Worm (Caenorhabditis elegans) whole organism, L2 larva: ENCODE results near the gene F35A5.8.

Experiments
- C34F6.9 ChIP-seq: fragments of 150-350 bp; optimal IDR thresholded peaks from 2 replicates; lab custom pipeline; 2014; ENCODE audit warnings: missing biosample characterization, missing genetic modification characterization
- F13H6.1 ChIP-seq: sonication (generic microtip); optimal IDR thresholded peaks from 2 replicates; lab custom pipeline; 2016; ENCODE audit warnings: missing genetic modification characterization, missing compliant biosample characterization
- R02D3.7 ChIP-seq: fragments of 150-350 bp; optimal IDR thresholded peaks from 2 replicates; lab custom pipeline; 2014; ENCODE audit warnings: missing biosample characterization, missing genetic modification characterization
- ZK546.5 ChIP-seq: sonication (generic microtip); optimal IDR thresholded peaks from 2 replicates; lab custom pipeline; 2017; ENCODE audit warnings: missing biosample characterization, missing genetic modification characterization
- alr-1 ChIP-seq: fragments of 150-350 bp; optimal IDR thresholded peaks from 2 replicates; lab custom pipeline; 2014; ENCODE audit warnings: missing biosample characterization, missing genetic modification characterization
- aly-2 ChIP-seq: fragments of 150-350 bp; optimal IDR thresholded peaks from 2 replicates; lab custom pipeline; 2014; ENCODE audit warnings: missing biosample characterization, missing genetic modification characterization
- ama-1 ChIP-seq: fragments of 150-350 bp; optimal IDR thresholded peaks from 2 replicates; lab custom pipeline; 2018; ENCODE audit warnings: inconsistent platforms
- ceh-16 ChIP-seq: fragments of 150-350 bp; optimal IDR thresholded peaks from 2 replicates; lab custom pipeline; 2014; ENCODE audit warnings: missing biosample characterization, missing genetic modification characterization
- ceh-82 ChIP-seq: fragments of 150-350 bp; optimal IDR thresholded peaks from 2 replicates; lab custom pipeline; 2014; ENCODE audit warnings: missing biosample characterization, missing genetic modification characterization
- crh-2 ChIP-seq: sonication (generic microtip); optimal IDR thresholded peaks from 2 replicates; lab custom pipeline; 2017; ENCODE audit warnings: missing biosample characterization, missing genetic modification characterization
- elt-1 ChIP-seq: fragments of 150-350 bp; optimal IDR thresholded peaks from 2 replicates; lab custom pipeline; 2014; ENCODE audit warnings: missing biosample characterization, missing genetic modification characterization
- elt-3 ChIP-seq: sonication (generic microtip); optimal IDR thresholded peaks from 2 replicates; lab custom pipeline; 2017; ENCODE audit warnings: missing biosample characterization, missing genetic modification characterization
- fos-1 ChIP-seq: fragments of 150-350 bp; optimal IDR thresholded peaks from 2 replicates; lab custom pipeline; 2014; ENCODE audit warnings: missing biosample characterization, missing genetic modification characterization
- gmeb-1 ChIP-seq: fragments of 150-350 bp; optimal IDR thresholded peaks from 2 replicates; lab custom pipeline; 2014; ENCODE audit warnings: missing biosample characterization, missing genetic modification characterization
- lin-11 ChIP-seq: fragments of 150-350 bp; sonication (generic microtip); optimal IDR thresholded peaks from 2 replicates; lab custom pipeline; 2014; ENCODE audit warnings: missing biosample characterization, missing genetic modification characterization, inconsistent platforms, mixed read lengths
- lin-13 ChIP-seq: fragments of 150-350 bp; optimal IDR thresholded peaks from 2 replicates; lab custom pipeline; 2014; ENCODE audit warnings: missing biosample characterization, missing genetic modification reagents, missing genetic modification characterization
- lsy-2 ChIP-seq, 2 experiments: fragments of 150-350 bp in 1 of 2; sonication (generic microtip) in 1 of 2; optimal IDR thresholded peaks; 2 replicates each; lab custom pipeline; 2014 to 2017; ENCODE audit warnings: missing biosample characterization in 2 of 2, missing genetic modification characterization in 2 of 2
- mab-5 ChIP-seq: fragments of 150-350 bp; optimal IDR thresholded peaks from 2 replicates; lab custom pipeline; 2014; ENCODE audit warnings: missing biosample characterization, missing genetic modification characterization
- mdl-1 ChIP-seq, 2 experiments: fragments of 150-350 bp in 1 of 2; sonication (generic microtip) in 1 of 2; optimal IDR thresholded peaks; 2 replicates each; lab custom pipeline; 2017; ENCODE audit warnings: missing biosample characterization in 2 of 2, missing genetic modification characterization in 2 of 2
- nhr-10 ChIP-seq: sonication (generic microtip); optimal IDR thresholded peaks from 2 replicates; lab custom pipeline; 2017; ENCODE audit warnings: missing biosample characterization, missing genetic modification characterization
- nhr-11 ChIP-seq: fragments of 150-350 bp; optimal IDR thresholded peaks from 2 replicates; lab custom pipeline; 2014; ENCODE audit warnings: missing biosample characterization, missing genetic modification characterization
- nhr-12 ChIP-seq: fragments of 150-350 bp; optimal IDR thresholded peaks from 2 replicates; lab custom pipeline; 2014; ENCODE audit warnings: missing biosample characterization, missing genetic modification characterization
- nhr-129 ChIP-seq: fragments of 150-350 bp; optimal IDR thresholded peaks from 2 replicates; lab custom pipeline; 2014; ENCODE audit warnings: missing biosample characterization, missing genetic modification characterization
- nhr-21 ChIP-seq: fragments of 150-350 bp; optimal IDR thresholded peaks from 2 replicates; lab custom pipeline; 2014; ENCODE audit warnings: missing biosample characterization, missing genetic modification characterization
- nhr-23 ChIP-seq: fragments of 150-350 bp; optimal IDR thresholded peaks from 2 replicates; lab custom pipeline; 2014; ENCODE audit warnings: missing biosample characterization, missing genetic modification reagents, missing genetic modification characterization
- nhr-237 ChIP-seq: fragments of 150-350 bp; optimal IDR thresholded peaks from 2 replicates; lab custom pipeline; 2014; ENCODE audit warnings: missing biosample characterization, missing genetic modification characterization
- nhr-25 ChIP-seq: fragments of 150-350 bp; sonication (generic microtip); optimal IDR thresholded peaks from 3 replicates; lab custom pipeline; 2014; ENCODE audit warnings: missing biosample characterization, missing genetic modification characterization
- nhr-6 ChIP-seq: fragments of 150-350 bp; optimal IDR thresholded peaks from 2 replicates; lab custom pipeline; 2014; ENCODE audit warnings: missing biosample characterization, missing genetic modification characterization
- nhr-77 ChIP-seq: fragments of 150-350 bp; optimal IDR thresholded peaks from 2 replicates; lab custom pipeline; 2014; ENCODE audit warnings: missing biosample characterization, missing genetic modification characterization
- peb-1 ChIP-seq: fragments of 150-350 bp; optimal IDR thresholded peaks from 2 replicates; lab custom pipeline; 2014; ENCODE audit warnings: missing biosample characterization, missing genetic modification characterization
- sem-4 ChIP-seq: fragments of 150-350 bp; optimal IDR thresholded peaks from 2 replicates; lab custom pipeline; 2014; ENCODE audit warnings: missing biosample characterization, missing genetic modification reagents, missing genetic modification characterization
- skn-1 ChIP-seq: sonication (generic microtip); optimal IDR thresholded peaks from 2 replicates; lab custom pipeline; 2017; ENCODE audit warnings: missing biosample characterization, missing genetic modification characterization
- sma-3 ChIP-seq: sonication (generic microtip); optimal IDR thresholded peaks from 2 replicates; lab custom pipeline; 2016; ENCODE audit warnings: missing genetic modification reagents, missing genetic modification characterization, missing compliant biosample characterization
- sma-9 ChIP-seq, 2 experiments: fragments of 150-350 bp in 1 of 2; sonication (generic microtip) in 1 of 2; optimal IDR thresholded peaks; 2 replicates each; lab custom pipeline; 2014 to 2016; ENCODE audit warnings: missing genetic modification characterization in 2 of 2, mild to moderate bottlenecking in 1 of 2, missing biosample characterization in 1 of 2, missing compliant biosample characterization in 1 of 2, missing genetic modification reagents in 1 of 2, moderate library complexity in 1 of 2
- snpc-4 ChIP-seq: fragments of 150-350 bp; optimal IDR thresholded peaks from 2 replicates; lab custom pipeline; 2014; ENCODE audit warnings: missing biosample characterization, missing genetic modification characterization
- unc-39 ChIP-seq: fragments of 150-350 bp; optimal IDR thresholded peaks from 2 replicates; lab custom pipeline; 2014; ENCODE audit warnings: missing biosample characterization, missing genetic modification characterization
- unc-62 ChIP-seq: fragments of 150-350 bp; optimal IDR thresholded peaks from 2 replicates; lab custom pipeline; 2014; ENCODE audit warnings: missing biosample characterization, missing genetic modification reagents, missing genetic modification characterization
- zag-1 ChIP-seq: fragments of 150-350 bp; optimal IDR thresholded peaks from 2 replicates; lab custom pipeline; 2014; ENCODE audit warnings: missing biosample characterization, missing genetic modification characterization
- ztf-11 ChIP-seq: sonication (generic microtip); optimal IDR thresholded peaks from 2 replicates; lab custom pipeline; 2017; ENCODE audit warnings: missing biosample characterization, missing genetic modification characterization
- ztf-4 ChIP-seq: fragments of 150-350 bp; optimal IDR thresholded peaks from 2 replicates; lab custom pipeline; 2014; ENCODE audit warnings: missing biosample characterization, missing genetic modification characterization

F35A5.8 gene

ce11 chrX:3832059-3832641, 28.9 kb upstream of the F35A5.8 start (continued):
- TF ChIP-seq unc-39 (tag; lab: Kevin White, UChicago), result no peak

- no peak for TF ChIP-seq nhr-10
- TF ChIP-seq skn-1, result no peak
- TF ChIP-seq snpc-4 (tag; lab: Kevin White, UChicago), result no peak
- no peak for TF ChIP-seq ceh-16 (tag; lab: Kevin White, UChicago)
- no peak for TF ChIP-seq unc-62 (GFP tag; lab: Kevin White, UChicago)
- no peak for TF ChIP-seq lsy-2 (tag; optimal IDR thresholded peaks at IDR 0.05; lab: Kevin White, UChicago)
- peak; percentile 2 for TF ChIP-seq nhr-129 (tag; lab: Kevin White, UChicago)
- no peak for TF ChIP-seq lin-11
Observed at ce11 chrX:3830872-3831271, 27.6 kb upstream of the F35A5.8 start.

ce11 chrX:3829605-3830004, 26.3 kb upstream of the F35A5.8 start:
- no peak for TF ChIP-seq ztf-4 (tag; lab: Kevin White, UChicago)
- peak; percentile 89 for TF ChIP-seq fos-1 (tag; lab: Kevin White, UChicago)
- no peak for TF ChIP-seq ama-1 (lab: Kevin White, UChicago)
- TF ChIP-seq ztf-11 (tag; lab: Kevin White, UChicago), result no peak
- TF ChIP-seq aly-2 (tag; lab: Kevin White, UChicago), result no peak
- TF ChIP-seq sma-9 (GFP tag; optimal IDR thresholded peaks at IDR 0.05; lab: Kevin White, UChicago), result peak; percentile 72
- no peak for TF ChIP-seq sma-9 (tag; optimal IDR thresholded peaks at IDR 0.05; lab: Kevin White, UChicago)
- TF ChIP-seq peb-1 (tag; lab: Kevin White, UChicago), result no peak
- TF ChIP-seq lin-13 (GFP tag; lab: Kevin White, UChicago), result no peak
- TF ChIP-seq F13H6.1 (tag; lab: Kevin White, UChicago), result peak; percentile 54
- no peak for TF ChIP-seq nhr-237 (tag; lab: Kevin White, UChicago)
- TF ChIP-seq skn-1, result peak; percentile 9
- no peak for TF ChIP-seq nhr-12 (tag; lab: Kevin White, UChicago)
- no peak for TF ChIP-seq elt-3 (tag; lab: Kevin White, UChicago)
- TF ChIP-seq nhr-11 (tag; lab: Kevin White, UChicago), result no peak
- TF ChIP-seq sem-4 (tag; lab: Kevin White, UChicago), result no peak
- no peak for TF ChIP-seq C34F6.9 (tag; lab: Kevin White, UChicago)
- peak; percentile 37 for TF ChIP-seq sma-3 (GFP tag; lab: Kevin White, UChicago)
- no peak for TF ChIP-seq R02D3.7
- no peak for TF ChIP-seq zag-1 (tag; lab: Kevin White, UChicago)
- peak in 1 of 2 experiments; percentile 32 for TF ChIP-seq lsy-2 (tag; optimal IDR thresholded peaks at IDR 0.05; lab: Kevin White, UChicago)
- no peak for TF ChIP-seq nhr-10
- TF ChIP-seq nhr-129 (tag; lab: Kevin White, UChicago), result peak; percentile 37
- peak; percentile 52 for TF ChIP-seq gmeb-1 (tag; lab: Kevin White, UChicago)
- no peak for TF ChIP-seq mdl-1 (tag; optimal IDR thresholded peaks at IDR 0.05; lab: Kevin White, UChicago)
- no peak for TF ChIP-seq ZK546.5
- peak; percentile 94 for TF ChIP-seq crh-2 (tag; lab: Kevin White, UChicago)
- TF ChIP-seq ceh-16 (tag; lab: Kevin White, UChicago), result no peak
- no peak for TF ChIP-seq snpc-4 (tag; lab: Kevin White, UChicago)
- no peak for TF ChIP-seq elt-1 (tag; lab: Kevin White, UChicago)
- TF ChIP-seq, all 48 proteins: peak for 9

- no peak for TF ChIP-seq nhr-237 (tag; lab: Kevin White, UChicago)
- TF ChIP-seq lin-13 (GFP tag; lab: Kevin White, UChicago), result no peak
- no peak for TF ChIP-seq nhr-21 (tag; lab: Kevin White, UChicago)
- TF ChIP-seq ztf-4 (tag; lab: Kevin White, UChicago), result no peak
- no peak for TF ChIP-seq sma-3 (GFP tag; lab: Kevin White, UChicago)
- TF ChIP-seq skn-1, result no peak
- no peak for TF ChIP-seq nhr-23
- no peak for TF ChIP-seq R02D3.7
- TF ChIP-seq unc-39 (tag; lab: Kevin White, UChicago), result no peak
- no peak for TF ChIP-seq nhr-77 (tag; lab: Kevin White, UChicago)
- no peak for TF ChIP-seq mab-5
- TF ChIP-seq nhr-25 (tag; lab: Kevin White, UChicago), result no peak
- no peak for TF ChIP-seq sem-4 (tag; lab: Kevin White, UChicago)
- TF ChIP-seq nhr-6 (tag; lab: Kevin White, UChicago), result no peak
- no peak for TF ChIP-seq elt-3 (tag; lab: Kevin White, UChicago)
- no peak for TF ChIP-seq lin-11
- TF ChIP-seq ceh-82 (tag; lab: Kevin White, UChicago), result no peak
- TF ChIP-seq gmeb-1 (tag; lab: Kevin White, UChicago), result no peak
- no peak for TF ChIP-seq unc-62 (GFP tag; lab: Kevin White, UChicago)
- TF ChIP-seq alr-1 (tag; lab: Kevin White, UChicago), result no peak
Observed at ce11 chrX:3828598-3829204, 25.4 kb upstream of the F35A5.8 start.
